Fruit fly (Drosophila melanogaster) whole organism, larva: Measurements from ENCODE around the gene CG17819.

ENCODE experiments used
- noc ChIP-seq: fragments of 200-800 bp; sonication (Bioruptor generic); optimal IDR thresholded peaks from 3 replicates; lab custom pipeline; 2019; ENCODE audit warnings: missing biosample characterization, mild to moderate bottlenecking, missing genetic modification characterization, moderate library complexity

CG17819 gene

dm6 chr3R:21897565-21897964, 12.2 kb upstream of the CG17819 start:
- TF ChIP-seq noc = no peak

- TF ChIP-seq noc = peak; percentile 25
Observed at dm6 chr3R:21895961-21896875, 10.9 kb upstream of the CG17819 start.

dm6 chr3R:21893929-21894328, 8.6 kb upstream of the CG17819 start:
- TF ChIP-seq noc = no peak

- TF ChIP-seq noc = no peak
Observed at dm6 chr3R:21892450-21892849, 7.1 kb upstream of the CG17819 start.

- no peak for TF ChIP-seq noc
Observed at dm6 chr3R:21890739-21891138, 5.4 kb upstream of the CG17819 start.

dm6 chr3R:21889945-21890344, 4.6 kb upstream of the CG17819 start:
- no peak for TF ChIP-seq noc

dm6 chr3R:21888696-21889602, 3.6 kb upstream of the CG17819 start, which contains the start of gene CG43844:
TSS of gene CG43844 (plus strand) at chr3R:21889539.
- TF ChIP-seq noc = peak; percentile 31

dm6 chr3R:21887588-21888007, 2.2 kb upstream of the CG17819 start:
- no peak for TF ChIP-seq noc

dm6 chr3R:21886861-21887587, 1.7 kb upstream of the CG17819 start, which contains the start of the genes CG6678 and dnd:
TSS of gene CG6678 (plus strand) at chr3R:21887029.
TSS of gene dnd (minus strand) at chr3R:21887355.
- no peak for TF ChIP-seq noc

- no peak for TF ChIP-seq noc
Observed at dm6 chr3R:21884354-21884753, 996 bp downstream of the CG17819 start, which contains the start of gene fit. TSS of gene fit (minus strand) at chr3R:21884454.

- TF ChIP-seq noc = no peak
Observed at dm6 chr3R:21880510-21880909, 4.8 kb downstream of the CG17819 start, which contains the start of gene CG31465. TSS of gene CG31465 (plus strand) at chr3R:21880810.

- no peak for TF ChIP-seq noc
Observed at dm6 chr3R:21878473-21878872, 6.9 kb downstream of the CG17819 start, which contains the start of gene CG34148. TSS of gene CG34148 (minus strand) at chr3R:21878686.

- no peak for TF ChIP-seq noc
Observed at dm6 chr3R:21877636-21878035, 7.7 kb downstream of the CG17819 start, which contains the start of gene P5CDh2. TSS of gene P5CDh2 (plus strand) at chr3R:21877936.

- peak; percentile 46 for TF ChIP-seq noc
Observed at dm6 chr3R:21874982-21875466, 10.3 kb downstream of the CG17819 start, which contains the start of gene CG6656. TSS of gene CG6656 (plus strand) at chr3R:21875293.

dm6 chr3R:21873439-21873838, 11.9 kb downstream of the CG17819 start, which contains the start of gene CG31178:
TSS of gene CG31178 (plus strand) at chr3R:21873739.
- TF ChIP-seq noc = no peak
